Worm (Caenorhabditis elegans) whole organism, L2 larva: Measurements from ENCODE around the gene F13A2.9.

ENCODE experiments used
- C34F6.9 ChIP-seq: fragments of 150-350 bp; optimal IDR thresholded peaks from 2 replicates; lab custom pipeline; 2014; ENCODE audit warnings: missing biosample characterization, missing genetic modification characterization
- R02D3.7 ChIP-seq: fragments of 150-350 bp; optimal IDR thresholded peaks from 2 replicates; lab custom pipeline; 2014; ENCODE audit warnings: missing biosample characterization, missing genetic modification characterization
- ama-1 ChIP-seq: fragments of 150-350 bp; optimal IDR thresholded peaks from 2 replicates; lab custom pipeline; 2018; ENCODE audit warnings: inconsistent platforms
- ceh-82 ChIP-seq: fragments of 150-350 bp; optimal IDR thresholded peaks from 2 replicates; lab custom pipeline; 2014; ENCODE audit warnings: missing biosample characterization, missing genetic modification characterization
- egl-27 ChIP-seq: sonication (generic microtip); optimal IDR thresholded peaks from 3 replicates; lab custom pipeline; 2017; ENCODE audit warnings: missing biosample characterization, missing genetic modification reagents, missing genetic modification characterization
- lin-13 ChIP-seq: fragments of 150-350 bp; optimal IDR thresholded peaks from 2 replicates; lab custom pipeline; 2014; ENCODE audit warnings: missing biosample characterization, missing genetic modification reagents, missing genetic modification characterization
- mab-5 ChIP-seq: fragments of 150-350 bp; optimal IDR thresholded peaks from 2 replicates; lab custom pipeline; 2014; ENCODE audit warnings: missing biosample characterization, missing genetic modification characterization
- skn-1 ChIP-seq: sonication (generic microtip); optimal IDR thresholded peaks from 2 replicates; lab custom pipeline; 2017; ENCODE audit warnings: missing biosample characterization, missing genetic modification characterization

ce11 chrV:4401865-4402264, 14.6 kb upstream of the F13A2.9 start, which contains the start of gene F13A2.5:
- TF ChIP-seq lin-13 (GFP tag; lab: Kevin White, UChicago) (no peak), ceh-82 (no peak), ama-1 (lab: Kevin White, UChicago) (no peak), C34F6.9 (tag; lab: Kevin White, UChicago) (no peak), skn-1 (tag; lab: Kevin White, UChicago) (no peak), egl-27 (tag; lab: Kevin White, UChicago) (no peak), R02D3.7 (tag; lab: Kevin White, UChicago) (no peak), mab-5 (tag; lab: Kevin White, UChicago) (no peak)
